Worm (Caenorhabditis elegans) whole organism, early embryonic: ENCODE results near the gene pptr-2.

Experiments used
- B0310.2 ChIP-seq: sonication (generic microtip); optimal IDR thresholded peaks from 2 replicates; lab custom pipeline; 2016; ENCODE audit warnings: mild to moderate bottlenecking, missing genetic modification characterization, missing compliant biosample characterization
- F13C5.2 ChIP-seq: sonication (generic microtip); optimal IDR thresholded peaks from 2 replicates; lab custom pipeline; 2017; ENCODE audit warnings: mild to moderate bottlenecking, missing genetic modification characterization, inconsistent platforms, missing compliant biosample characterization
- aly-1 ChIP-seq: sonication (generic microtip); optimal IDR thresholded peaks from 2 replicates; lab custom pipeline; 2016; ENCODE audit warnings: missing genetic modification characterization, missing compliant biosample characterization
- ama-1 ChIP-seq: fragments of 150-350 bp; optimal IDR thresholded peaks from 2 replicates; lab custom pipeline; 2014
- ceh-13 ChIP-seq: fragments of 200-800 bp; sonication (Bioruptor generic); optimal IDR thresholded peaks from 2 replicates; lab custom pipeline; 2018; ENCODE audit warnings: mild to moderate bottlenecking, missing genetic modification characterization, missing compliant biosample characterization
- ceh-36 ChIP-seq: sonication (generic microtip); optimal IDR thresholded peaks from 2 replicates; lab custom pipeline; 2016; ENCODE audit warnings: missing genetic modification characterization, inconsistent platforms, missing compliant biosample characterization
- ets-7 ChIP-seq: sonication (generic microtip); optimal IDR thresholded peaks from 2 replicates; lab custom pipeline; 2016; ENCODE audit warnings: missing genotype, missing genetic modification characterization, missing compliant biosample characterization
- flt-1 ChIP-seq: fragments of 200-800 bp; sonication (Bioruptor generic); IDR thresholded peaks from 2 replicates; pipeline ENCODE4 v1.3.6; 2022; ENCODE audit warnings: missing genetic modification characterization, missing compliant biosample characterization
- hmbx-1 ChIP-seq: sonication (generic microtip); optimal IDR thresholded peaks from 2 replicates; lab custom pipeline; 2016; ENCODE audit warnings: mild to moderate bottlenecking, missing genetic modification characterization, missing compliant biosample characterization
- hmg-4 ChIP-seq: fragments of 200-800 bp; sonication (Bioruptor generic); optimal IDR thresholded peaks from 2 replicates; lab custom pipeline; 2018; ENCODE audit warnings: mild to moderate bottlenecking, missing genetic modification characterization, missing compliant biosample characterization
- hnd-1 ChIP-seq: sonication (generic microtip); optimal IDR thresholded peaks from 2 replicates; lab custom pipeline; 2016; ENCODE audit warnings: missing genetic modification characterization, missing compliant biosample characterization
- pes-1 ChIP-seq: fragments of 200-800 bp; sonication (Bioruptor generic); IDR thresholded peaks from 2 replicates; pipeline ENCODE4 v1.3.6; 2022; ENCODE audit warnings: missing genetic modification reagents, missing genetic modification characterization, missing compliant biosample characterization
- scrt-1 ChIP-seq: fragments of 200-800 bp; sonication (Bioruptor generic); IDR thresholded peaks from 2 replicates; pipeline ENCODE4 v1.3.6; 2022; ENCODE audit warnings: missing genetic modification characterization, missing compliant biosample characterization
- sea-1 ChIP-seq: fragments of 200-800 bp; sonication (Bioruptor generic); conservative IDR thresholded peaks from 2 replicates; pipeline ENCODE4 v1.3.6; 2022; ENCODE audit warnings: missing genetic modification characterization, missing compliant biosample characterization
- tbx-11 ChIP-seq: fragments of 200-800 bp; sonication (Bioruptor generic); IDR thresholded peaks from 2 replicates; pipeline ENCODE4 v1.3.6; 2022; ENCODE audit warnings: missing genetic modification characterization, missing compliant biosample characterization
- tbx-37 ChIP-seq: fragments of 200-800 bp; sonication (Bioruptor generic); conservative IDR thresholded peaks from 2 replicates; pipeline ENCODE4 v1.3.6; 2022; ENCODE audit warnings: missing genetic modification reagents, missing genetic modification characterization, missing compliant biosample characterization
- tra-4 ChIP-seq: sonication (generic microtip); optimal IDR thresholded peaks from 2 replicates; lab custom pipeline; 2017; ENCODE audit warnings: missing genetic modification characterization, missing compliant biosample characterization

The pptr-2 gene

ce11 chrV:11053827-11054226 is 19.1 kb upstream of the pptr-2 start, which contains the start of gene T04C12.7:
T04C12.7 (plus strand) TSS chrV:11054127.
- TF ChIP-seq aly-1: no peak
- no peak for TF ChIP-seq B0310.2 (tag; lab: Kevin White, UChicago)
- no peak for TF ChIP-seq ceh-36 (tag; lab: Kevin White, UChicago)
- TF ChIP-seq ama-1 (lab: Kevin White, UChicago): no peak
- TF ChIP-seq F13C5.2: no peak
- TF ChIP-seq hmbx-1 (tag; lab: Kevin White, UChicago): no peak
- no peak for TF ChIP-seq tbx-37 (GFP tag; lab: Robert Waterston, UW)
- TF ChIP-seq pes-1 (GFP tag; lab: Robert Waterston, UW): no peak
- no peak for TF ChIP-seq tbx-11 (GFP tag; lab: Robert Waterston, UW)
- no peak for TF ChIP-seq scrt-1 (GFP tag; lab: Robert Waterston, UW)
- TF ChIP-seq ets-7 (tag; lab: Kevin White, UChicago): no peak
- TF ChIP-seq sea-1 (GFP tag; lab: Robert Waterston, UW): no peak
- no peak for TF ChIP-seq hmg-4 (GFP tag; lab: Kevin White, UChicago)

DNA sequence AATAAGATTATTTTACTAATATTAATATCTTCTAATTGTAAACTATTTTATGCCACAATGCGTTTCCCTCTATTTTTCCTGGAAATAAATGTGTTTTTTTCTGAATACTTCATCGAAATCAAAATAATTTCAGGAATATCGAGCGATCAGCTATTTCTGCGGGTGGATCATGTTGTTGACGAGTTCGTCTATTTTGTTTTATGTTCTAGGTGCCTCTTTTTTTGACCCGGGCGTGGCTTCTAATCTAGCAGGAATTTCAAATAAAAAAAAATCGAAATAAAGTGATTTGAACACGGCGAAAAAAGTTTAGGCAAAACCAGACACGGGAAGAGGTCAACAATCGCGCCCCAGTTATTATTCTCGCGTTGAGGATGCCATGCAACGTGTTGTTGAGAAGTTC is 17.2 kb upstream of the pptr-2 start, which contains the start of gene T04C12.33:
TSS of gene T04C12.33 (plus strand) at position 301 of the 400 bp plus-strand sequence.
- TF ChIP-seq aly-1: no peak

ce11 chrV:11048678-11049077 is 13.9 kb upstream of the pptr-2 start, which contains the start of gene srh-74:
srh-74 (minus strand) TSS chrV:11048778.
- TF ChIP-seq ceh-36 (tag; lab: Kevin White, UChicago): no peak
- TF ChIP-seq hmbx-1 (tag; lab: Kevin White, UChicago): no peak
- TF ChIP-seq aly-1: no peak
- no peak for TF ChIP-seq ets-7 (tag; lab: Kevin White, UChicago)
- no peak for TF ChIP-seq hnd-1 (tag; lab: Kevin White, UChicago)
- TF ChIP-seq B0310.2 (tag; lab: Kevin White, UChicago): no peak
- no peak for TF ChIP-seq ceh-13 (GFP tag; lab: Kevin White, UChicago)
- TF ChIP-seq pes-1 (GFP tag; lab: Robert Waterston, UW): no peak
- TF ChIP-seq F13C5.2: no peak
- TF ChIP-seq tbx-11 (GFP tag; lab: Robert Waterston, UW): no peak
- no peak for TF ChIP-seq flt-1 (GFP tag; lab: Robert Waterston, UW)
- no peak for TF ChIP-seq tra-4 (tag; lab: Kevin White, UChicago)
- TF ChIP-seq hmg-4 (GFP tag; lab: Kevin White, UChicago): no peak
- TF ChIP-seq tbx-37 (GFP tag; lab: Robert Waterston, UW): no peak
- no peak for TF ChIP-seq scrt-1 (GFP tag; lab: Robert Waterston, UW)

- TF ChIP-seq flt-1 (GFP tag; lab: Robert Waterston, UW) (no peak), tra-4 (tag; lab: Kevin White, UChicago) (no peak), ceh-13 (GFP tag; lab: Kevin White, UChicago) (no peak), B0310.2 (tag; lab: Kevin White, UChicago) (no peak), sea-1 (GFP tag; lab: Robert Waterston, UW) (no peak), aly-1 (no peak), pes-1 (GFP tag; lab: Robert Waterston, UW) (no peak), tbx-37 (GFP tag; lab: Robert Waterston, UW) (no peak), tbx-11 (GFP tag; lab: Robert Waterston, UW) (no peak), ets-7 (tag; lab: Kevin White, UChicago) (no peak), hmg-4 (GFP tag; lab: Kevin White, UChicago) (no peak), ceh-36 (tag; lab: Kevin White, UChicago) (no peak), F13C5.2 (no peak), scrt-1 (GFP tag; lab: Robert Waterston, UW) (no peak), hnd-1 (tag; lab: Kevin White, UChicago) (no peak)
Observed at ce11 chrV:11046730-11047129, 12.0 kb upstream of the pptr-2 start, which contains the start of gene dhs-18. dhs-18 (minus strand) TSS chrV:11046833.

- no peak for TF ChIP-seq tbx-11 (GFP tag; lab: Robert Waterston, UW)
- no peak for TF ChIP-seq hnd-1 (tag; lab: Kevin White, UChicago)
- no peak for TF ChIP-seq ceh-36 (tag; lab: Kevin White, UChicago)
- TF ChIP-seq flt-1 (GFP tag; lab: Robert Waterston, UW): no peak
- no peak for TF ChIP-seq ceh-13 (GFP tag; lab: Kevin White, UChicago)
- no peak for TF ChIP-seq hmbx-1 (tag; lab: Kevin White, UChicago)
- no peak for TF ChIP-seq hmg-4 (GFP tag; lab: Kevin White, UChicago)
- TF ChIP-seq F13C5.2: no peak
- TF ChIP-seq sea-1 (GFP tag; lab: Robert Waterston, UW): no peak
Observed at ce11 chrV:11043767-11044166, 9.0 kb upstream of the pptr-2 start, which contains the start of gene C45B11.6. C45B11.6 (plus strand) TSS chrV:11044067.

- TF ChIP-seq tra-4 (tag; lab: Kevin White, UChicago): no peak
- no peak for TF ChIP-seq flt-1 (GFP tag; lab: Robert Waterston, UW)
- no peak for TF ChIP-seq ceh-13 (GFP tag; lab: Kevin White, UChicago)
- no peak for TF ChIP-seq tbx-11 (GFP tag; lab: Robert Waterston, UW)
- TF ChIP-seq ceh-36 (tag; lab: Kevin White, UChicago): no peak
- no peak for TF ChIP-seq B0310.2 (tag; lab: Kevin White, UChicago)
- no peak for TF ChIP-seq tbx-37 (GFP tag; lab: Robert Waterston, UW)
- no peak for TF ChIP-seq hnd-1 (tag; lab: Kevin White, UChicago)
- no peak for TF ChIP-seq hmg-4 (GFP tag; lab: Kevin White, UChicago)
- no peak for TF ChIP-seq ets-7 (tag; lab: Kevin White, UChicago)
- TF ChIP-seq ama-1 (lab: Kevin White, UChicago): no peak
- TF ChIP-seq scrt-1 (GFP tag; lab: Robert Waterston, UW): no peak
- no peak for TF ChIP-seq pes-1 (GFP tag; lab: Robert Waterston, UW)
- no peak for TF ChIP-seq aly-1
- TF ChIP-seq F13C5.2: no peak
- no peak for TF ChIP-seq sea-1 (GFP tag; lab: Robert Waterston, UW)
- no peak for TF ChIP-seq hmbx-1 (tag; lab: Kevin White, UChicago)
Observed at ce11 chrV:11042538-11042937, 7.8 kb upstream of the pptr-2 start, which contains the start of gene C45B11.2. C45B11.2 (plus strand) TSS chrV:11042710.

- no peak for TF ChIP-seq hmg-4 (GFP tag; lab: Kevin White, UChicago)
- TF ChIP-seq flt-1 (GFP tag; lab: Robert Waterston, UW): no peak
- TF ChIP-seq ceh-13 (GFP tag; lab: Kevin White, UChicago): no peak
- no peak for TF ChIP-seq tbx-11 (GFP tag; lab: Robert Waterston, UW)
- no peak for TF ChIP-seq ama-1 (lab: Kevin White, UChicago)
- TF ChIP-seq hnd-1 (tag; lab: Kevin White, UChicago): no peak
- no peak for TF ChIP-seq B0310.2 (tag; lab: Kevin White, UChicago)
- no peak for TF ChIP-seq F13C5.2
- no peak for TF ChIP-seq aly-1
- no peak for TF ChIP-seq hmbx-1 (tag; lab: Kevin White, UChicago)
- no peak for TF ChIP-seq tra-4 (tag; lab: Kevin White, UChicago)
- no peak for TF ChIP-seq pes-1 (GFP tag; lab: Robert Waterston, UW)
Observed at ce11 chrV:11041499-11041898, 6.8 kb upstream of the pptr-2 start, which contains the start of gene C45B11.5. C45B11.5 (plus strand) TSS chrV:11041799.
